Fruit fly (Drosophila melanogaster): ENCODE data around the gene CG6083.

DNA sequence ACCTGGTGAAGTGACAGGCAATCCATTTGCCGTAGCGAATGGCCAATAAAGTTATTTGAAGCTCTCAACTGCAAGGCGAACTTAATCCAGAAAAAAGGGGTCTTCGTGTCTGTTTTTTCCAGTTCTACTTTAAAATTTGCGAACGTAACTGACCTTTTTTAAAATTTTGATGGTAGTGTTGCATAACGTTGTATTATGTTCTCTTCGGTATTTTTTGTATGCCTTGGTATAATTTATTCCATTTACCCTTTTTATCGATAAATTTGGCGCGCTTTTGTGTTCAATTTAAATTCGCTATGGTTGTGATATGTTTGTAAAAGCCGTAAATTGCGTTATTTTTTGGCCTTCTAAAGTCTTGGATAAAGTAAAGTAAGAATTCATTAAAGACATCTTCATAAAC, 4.8 kb upstream of the CG6083 start:
- no peak for TF ChIP-seq CTCF (optimal IDR thresholded peaks at IDR 0.05)
- no peak for TF ChIP-seq CG8478 (optimal IDR thresholded peaks at IDR 0.05)
